Fruit fly (Drosophila melanogaster) whole organism, pupa: ENCODE measurements around the gene CG42835.

Source experiments
- CG10348 ChIP-seq: fragments of 200-800 bp; sonication (Bioruptor generic); IDR thresholded peaks from 2 replicates; pipeline ENCODE4 v1.3.6; 2022; ENCODE audit warnings: missing biosample characterization, missing genetic modification characterization
- CG12605 ChIP-seq: fragments of 200-800 bp; sonication (Bioruptor generic); IDR thresholded peaks from 2 replicates; pipeline ENCODE4 v1.3.6; 2022; ENCODE audit warnings: missing biosample characterization, missing genetic modification characterization
- CG13204 ChIP-seq: fragments of 200-800 bp; sonication (Bioruptor generic); optimal IDR thresholded peaks from 2 replicates; lab custom pipeline; 2018; ENCODE audit warnings: missing biosample characterization, mild to moderate bottlenecking, missing genetic modification characterization, moderate library complexity
- CG14655 ChIP-seq: fragments of 200-800 bp; sonication (Bioruptor generic); optimal IDR thresholded peaks from 3 replicates; lab custom pipeline; 2017; ENCODE audit warnings: mild to moderate bottlenecking, missing biosample characterization, missing genetic modification reagents, missing genetic modification characterization
- CG15710 ChIP-seq: fragments of 200-800 bp; sonication (Bioruptor generic); optimal IDR thresholded peaks from 2 replicates; lab custom pipeline; 2018; ENCODE audit warnings: missing biosample characterization, mild to moderate bottlenecking, missing genetic modification characterization, moderate library complexity
- CG17806 ChIP-seq: fragments of 200-800 bp; sonication (Bioruptor generic); optimal IDR thresholded peaks from 2 replicates; lab custom pipeline; 2018; ENCODE audit warnings: missing biosample characterization, mild to moderate bottlenecking, missing genetic modification characterization, moderate library complexity
- CG32121 ChIP-seq: fragments of 200-800 bp; sonication (Bioruptor generic); IDR thresholded peaks from 2 replicates; pipeline ENCODE4 v1.3.6; 2022; ENCODE audit warnings: missing biosample characterization, missing genetic modification characterization
- CG34367 ChIP-seq: fragments of 200-800 bp; sonication (Bioruptor generic); optimal IDR thresholded peaks from 2 replicates; lab custom pipeline; 2018; ENCODE audit warnings: missing biosample characterization, mild to moderate bottlenecking, missing genetic modification characterization
- CG4496 ChIP-seq: fragments of 200-800 bp; sonication (Bioruptor generic); IDR thresholded peaks from 3 replicates; pipeline ENCODE4 v1.3.6; 2022; ENCODE audit warnings: missing biosample characterization, missing genetic modification characterization
- CG8159 ChIP-seq: fragments of 200-800 bp; sonication (Bioruptor generic); optimal IDR thresholded peaks from 3 replicates; lab custom pipeline; 2018; ENCODE audit warnings: missing biosample characterization, mild to moderate bottlenecking, missing genetic modification characterization, moderate library complexity
- CG8301 ChIP-seq: fragments of 200-800 bp; sonication (Bioruptor generic); optimal IDR thresholded peaks from 2 replicates; lab custom pipeline; 2018; ENCODE audit warnings: missing biosample characterization, mild to moderate bottlenecking, missing genetic modification characterization
- CG9948 ChIP-seq: fragments of 200-800 bp; sonication (Bioruptor generic); optimal IDR thresholded peaks from 2 replicates; lab custom pipeline; 2018; ENCODE audit warnings: missing biosample characterization, mild to moderate bottlenecking, missing genetic modification characterization, moderate library complexity
- D1 ChIP-seq: fragments of 200-800 bp; sonication (Bioruptor generic); optimal IDR thresholded peaks from 2 replicates; lab custom pipeline; 2018; ENCODE audit warnings: missing biosample characterization, mild to moderate bottlenecking, missing genetic modification characterization, moderate library complexity
- EcR ChIP-seq: fragments of 200-800 bp; sonication (Bioruptor generic); optimal IDR thresholded peaks from 3 replicates; lab custom pipeline; 2019; ENCODE audit warnings: missing biosample characterization, missing genetic modification characterization, mild to moderate bottlenecking, moderate library complexity, missing genetic modification reagents
- Ets98B ChIP-seq: fragments of 200-800 bp; sonication (Bioruptor generic); IDR thresholded peaks from 2 replicates; pipeline ENCODE4 v1.3.6; 2022; ENCODE audit warnings: missing biosample characterization, missing genetic modification characterization
- Pif1A ChIP-seq: fragments of 200-800 bp; sonication (Bioruptor generic); optimal IDR thresholded peaks from 3 replicates; lab custom pipeline; 2016; ENCODE audit warnings: missing biosample characterization, missing genetic modification characterization
- Pif1B ChIP-seq: fragments of 200-800 bp; sonication (Bioruptor generic); optimal IDR thresholded peaks from 3 replicates; lab custom pipeline; 2016; ENCODE audit warnings: missing biosample characterization, missing genetic modification characterization
- Snoo ChIP-seq: fragments of 200-800 bp; sonication (Bioruptor generic); optimal IDR thresholded peaks from 3 replicates; lab custom pipeline; 2017; ENCODE audit warnings: missing biosample characterization, mild to moderate bottlenecking, missing genetic modification characterization, inconsistent platforms
- fd96Ca ChIP-seq: fragments of 200-800 bp; sonication (Bioruptor generic); IDR thresholded peaks from 3 replicates; pipeline ENCODE4 v1.3.6; 2022; ENCODE audit warnings: missing biosample characterization, missing genetic modification characterization
- gl ChIP-seq: fragments of 200-800 bp; sonication (Bioruptor generic); optimal IDR thresholded peaks from 2 replicates; lab custom pipeline; 2018; ENCODE audit warnings: missing biosample characterization, mild to moderate bottlenecking, missing genetic modification characterization
- rn ChIP-seq: fragments of 200-800 bp; sonication (Bioruptor generic); IDR thresholded peaks from 2 replicates; pipeline ENCODE4 v1.3.6; 2022; ENCODE audit warnings: missing biosample characterization, missing genetic modification characterization

CG42835 gene

DNA sequence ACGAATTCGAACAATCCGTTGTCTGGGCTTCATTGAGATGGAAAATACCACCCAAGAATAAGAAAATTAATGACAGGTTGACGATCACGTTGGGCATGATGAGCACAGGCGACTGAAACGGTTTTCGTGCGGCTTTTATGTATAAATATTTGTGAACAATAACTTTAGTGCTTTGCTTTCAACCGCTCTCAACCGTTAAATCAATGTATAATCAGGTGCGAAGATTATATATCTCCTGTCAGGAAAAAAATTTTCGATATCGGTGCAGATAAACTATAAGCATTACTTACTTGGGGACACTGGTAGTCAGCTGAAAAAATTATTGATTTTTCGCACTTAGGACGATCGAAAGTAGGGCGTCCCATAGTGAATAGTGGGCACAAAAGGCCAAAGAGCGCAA lies 15.4 kb upstream of the CG42835 start, which contains the start of gene CG42823:
CG42823 (minus strand) TSS at position 101 of the 400 bp plus-strand sequence.
- TF ChIP-seq D1 (tag; lab: Kevin White, UChicago) (no peak), gl (tag; lab: Kevin White, UChicago) (no peak), CG17806 (no peak), CG8301 (tag; lab: Kevin White, UChicago) (no peak), CG14655 (GFP tag; lab: Kevin White, UChicago) (no peak), fd96Ca (GFP tag; lab: Robert Waterston, UW) (no peak), CG13204 (GFP tag; lab: Kevin White, UChicago) (no peak), CG10348 (GFP tag; lab: Robert Waterston, UW) (no peak), CG4496 (GFP tag; lab: Robert Waterston, UW) (no peak), EcR (GFP tag; lab: Kevin White, UChicago) (no peak), CG9948 (tag; lab: Kevin White, UChicago) (no peak), CG8159 (tag; lab: Kevin White, UChicago) (no peak), CG12605 (no peak), Ets98B (GFP tag; lab: Robert Waterston, UW) (no peak)
- TF ChIP-seq, all 21 proteins: peak for 0

DNA sequence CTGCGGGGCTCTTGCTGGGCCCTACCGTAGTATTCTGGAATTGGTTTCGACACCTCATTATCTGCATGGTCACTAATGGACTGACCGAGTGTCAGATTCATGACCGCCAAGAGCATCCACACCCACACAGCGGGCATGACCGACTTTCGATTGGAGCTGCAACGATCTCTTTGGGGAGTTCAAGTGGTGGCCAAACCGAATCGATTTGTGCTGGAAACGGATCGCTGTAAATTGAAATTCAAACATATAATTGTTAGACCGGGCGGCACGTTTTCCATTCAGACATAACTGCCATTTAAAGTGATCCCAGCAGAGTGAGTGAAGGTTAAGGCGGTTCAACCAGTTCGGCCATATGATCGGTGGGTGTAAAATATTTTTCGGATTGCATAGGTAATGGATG lies 14.0 kb upstream of the CG42835 start, which contains the start of the genes CG42824 and CG42798:
CG42824 (minus strand) TSS at position 101 of the 400 bp plus-strand sequence.
CG42798 (plus strand) TSS at position 268 of the 400 bp plus-strand sequence.
- TF ChIP-seq CG8159 (tag; lab: Kevin White, UChicago) (no peak), Pif1B (GFP tag; lab: Kevin White, UChicago) (no peak), D1 (tag; lab: Kevin White, UChicago) (no peak), Ets98B (GFP tag; lab: Robert Waterston, UW) (no peak), gl (tag; lab: Kevin White, UChicago) (no peak), CG14655 (GFP tag; lab: Kevin White, UChicago) (no peak), CG12605 (no peak), CG9948 (tag; lab: Kevin White, UChicago) (no peak), CG8301 (tag; lab: Kevin White, UChicago) (no peak), CG32121 (GFP tag; lab: Robert Waterston, UW) (no peak), CG4496 (GFP tag; lab: Robert Waterston, UW) (no peak), CG17806 (no peak), rn (no peak), Snoo (tag; lab: Kevin White, UChicago) (no peak), CG10348 (GFP tag; lab: Robert Waterston, UW) (no peak), Pif1A (GFP tag; lab: Kevin White, UChicago) (no peak), CG34367 (tag; lab: Kevin White, UChicago) (no peak), fd96Ca (GFP tag; lab: Robert Waterston, UW) (no peak), EcR (GFP tag; lab: Kevin White, UChicago) (no peak), CG15710 (tag; lab: Kevin White, UChicago) (no peak)

DNA sequence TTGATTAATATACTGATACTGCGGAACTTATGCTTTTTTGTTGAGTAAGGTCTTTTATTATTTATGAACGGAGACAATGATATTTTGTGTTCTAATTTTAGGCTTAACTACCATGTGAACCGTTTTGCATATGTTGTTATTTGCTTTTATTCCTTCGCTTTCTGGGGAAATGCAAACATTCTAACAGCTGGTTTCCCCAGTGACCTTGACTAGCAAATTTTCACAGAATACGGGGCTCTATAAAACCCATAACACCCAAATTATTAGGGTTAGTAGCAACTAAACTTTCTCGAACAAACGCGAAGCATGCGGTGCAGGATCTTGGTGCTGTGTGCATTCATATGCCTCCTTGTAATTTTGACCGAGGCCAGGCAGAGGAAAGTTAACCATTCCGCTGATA lies 12.9 kb upstream of the CG42835 start, which contains the start of gene CG17283:
CG17283 (plus strand) TSS at position 301 of the 400 bp plus-strand sequence.
- no peak for TF ChIP-seq CG14655 (GFP tag; lab: Kevin White, UChicago)
- no peak for TF ChIP-seq CG13204 (GFP tag; lab: Kevin White, UChicago)
- TF ChIP-seq Pif1A (GFP tag; lab: Kevin White, UChicago), result no peak
- TF ChIP-seq CG10348 (GFP tag; lab: Robert Waterston, UW), result no peak
- TF ChIP-seq Snoo (tag; lab: Kevin White, UChicago), result no peak

DNA sequence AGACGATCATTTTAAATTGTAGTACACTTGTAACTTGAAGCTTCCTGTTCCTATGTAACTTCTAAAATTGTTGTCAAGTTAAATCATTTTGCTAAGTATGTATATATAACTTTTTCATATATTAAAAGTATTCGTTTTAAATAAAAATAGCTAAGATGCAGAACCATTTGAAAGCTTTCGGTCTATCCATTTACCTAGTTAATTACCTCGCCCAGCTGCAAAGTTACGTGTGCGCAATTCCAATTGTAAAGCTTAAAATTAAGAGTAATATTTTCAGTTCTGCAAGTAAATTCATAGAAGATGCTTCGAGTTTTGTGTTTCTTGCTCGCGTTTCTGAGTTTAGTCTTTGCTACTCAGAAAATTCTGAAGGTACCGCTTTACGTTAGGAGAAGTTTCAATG lies 11.1 kb upstream of the CG42835 start, which contains the start of gene CG5860:
CG5860 (plus strand) TSS at position 301 of the 400 bp plus-strand sequence.
- TF ChIP-seq CG10348 (GFP tag; lab: Robert Waterston, UW), result no peak
- no peak for TF ChIP-seq CG13204 (GFP tag; lab: Kevin White, UChicago)

DNA sequence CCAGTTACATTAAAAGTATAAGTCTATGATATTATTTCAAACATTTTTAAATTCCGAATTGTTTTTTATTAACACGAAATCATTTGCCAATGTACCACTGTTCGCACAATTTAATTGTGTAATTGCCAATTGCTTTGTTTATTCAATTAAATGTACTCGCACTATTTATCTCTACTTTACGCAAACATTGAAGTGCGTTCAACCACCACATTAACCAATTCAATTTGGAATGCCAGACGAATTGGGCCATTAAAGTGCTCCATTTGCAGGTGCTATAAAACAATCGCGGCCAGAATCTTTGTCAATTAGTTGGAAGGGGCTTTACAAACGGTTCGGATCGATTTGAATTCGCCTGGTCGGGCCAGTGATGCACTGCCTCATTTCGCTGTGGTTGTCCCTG lies 9.6 kb upstream of the CG42835 start, which contains the start of gene CG5863:
CG5863 (plus strand) TSS at position 301 of the 400 bp plus-strand sequence.
- TF ChIP-seq CG10348 (GFP tag; lab: Robert Waterston, UW) (no peak), CG34367 (tag; lab: Kevin White, UChicago) (no peak), gl (tag; lab: Kevin White, UChicago) (no peak)

DNA sequence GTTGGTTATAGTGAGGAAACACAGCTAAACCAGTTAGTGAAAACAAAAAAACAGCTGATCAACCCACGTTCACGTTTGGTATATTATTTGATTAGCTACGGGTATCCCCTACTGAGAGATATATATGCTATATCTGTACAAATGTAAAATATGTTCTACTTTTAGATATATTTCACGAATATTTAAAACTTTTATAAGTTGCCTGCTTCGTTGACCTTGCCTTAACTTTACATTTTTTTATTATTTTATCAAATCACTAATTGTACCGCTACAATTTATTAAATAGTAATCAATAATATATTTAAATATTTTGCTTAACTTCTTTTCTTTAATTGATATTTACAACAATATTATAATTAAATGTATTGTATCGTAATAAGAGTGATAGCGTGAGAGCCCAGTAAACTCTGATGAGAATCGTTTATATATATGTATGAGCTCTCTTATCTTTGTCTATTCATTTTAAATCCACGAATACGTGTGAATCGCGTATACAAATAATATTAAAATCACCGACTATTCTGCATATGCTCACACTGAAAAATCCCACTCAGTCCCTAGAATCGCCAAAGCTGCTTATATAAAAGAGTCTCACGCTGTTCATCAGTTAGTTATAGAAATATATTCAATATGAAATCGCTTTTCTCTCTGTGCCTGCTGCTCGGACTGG lies 7.8 kb upstream of the CG42835 start, which contains the start of gene CG42821:
CG42821 (plus strand) TSS at position 620 of the 670 bp plus-strand sequence.
- TF ChIP-seq EcR (GFP tag; lab: Kevin White, UChicago), result no peak
- TF ChIP-seq CG34367 (tag; lab: Kevin White, UChicago), result no peak
- no peak for TF ChIP-seq CG9948 (tag; lab: Kevin White, UChicago)
- TF ChIP-seq CG32121 (GFP tag; lab: Robert Waterston, UW), result no peak
- TF ChIP-seq CG4496 (GFP tag; lab: Robert Waterston, UW), result no peak
- no peak for TF ChIP-seq CG8301 (tag; lab: Kevin White, UChicago)
- no peak for TF ChIP-seq CG15710 (tag; lab: Kevin White, UChicago)
- TF ChIP-seq Snoo (tag; lab: Kevin White, UChicago), result no peak
- TF ChIP-seq rn, result no peak
- no peak for TF ChIP-seq Ets98B (GFP tag; lab: Robert Waterston, UW)
- TF ChIP-seq CG10348 (GFP tag; lab: Robert Waterston, UW), result no peak
